Worm (Caenorhabditis elegans) whole organism, L3 larva: Measurements from ENCODE around the gene xtr-1.

ENCODE experiments used
- ama-1 ChIP-seq: fragments of 150-350 bp; optimal IDR thresholded peaks from 2 replicates; lab custom pipeline; 2018
- elt-1 ChIP-seq: fragments of 150-350 bp; optimal IDR thresholded peaks from 2 replicates; lab custom pipeline; 2014; ENCODE audit warnings: missing biosample characterization, missing genetic modification characterization
- jun-1 ChIP-seq: fragments of 150-350 bp; optimal IDR thresholded peaks from 2 replicates; lab custom pipeline; 2014; ENCODE audit warnings: missing biosample characterization, missing genetic modification reagents, missing genetic modification characterization

DNA sequence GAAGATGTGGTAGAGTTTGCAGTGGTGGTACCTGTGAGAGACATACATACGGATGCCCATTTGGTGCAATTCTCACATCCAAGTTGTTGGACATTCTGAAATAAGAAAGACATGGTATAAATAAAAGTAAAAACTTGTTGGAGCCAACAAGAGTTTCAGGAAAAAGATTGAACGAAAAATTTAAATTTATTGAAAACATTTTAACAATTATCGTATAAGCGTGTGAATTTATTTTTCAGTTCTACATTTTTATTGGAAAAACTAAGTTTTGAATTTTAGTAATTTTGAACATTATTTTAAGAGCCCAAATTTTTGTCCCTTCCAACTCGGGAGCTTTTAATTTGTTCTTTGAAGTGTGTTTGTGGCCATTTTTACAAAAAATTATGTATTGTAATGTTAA, 2.3 kb downstream of the xtr-1 start, which contains the start of gene F54F7.8:
- TF ChIP-seq elt-1 (tag; lab: Kevin White, UChicago) (no peak), jun-1 (tag; lab: Kevin White, UChicago) (no peak), ama-1 (lab: Kevin White, UChicago) (no peak)
